Fruit fly (Drosophila melanogaster) whole organism, prepupa: Measurements from ENCODE around the gene Sumo.

Experiments used
- Blimp-1 ChIP-seq: fragments of 200-800 bp; sonication (Bioruptor generic); optimal IDR thresholded peaks from 3 replicates; lab custom pipeline; 2017; ENCODE audit warnings: missing biosample characterization, missing genetic modification characterization, mild to moderate bottlenecking, moderate library complexity, missing genetic modification reagents
- CG3919 ChIP-seq: fragments of 200-800 bp; sonication (Bioruptor generic); optimal IDR thresholded peaks from 3 replicates; lab custom pipeline; 2016; ENCODE audit warnings: missing biosample characterization, missing genetic modification characterization

DNA sequence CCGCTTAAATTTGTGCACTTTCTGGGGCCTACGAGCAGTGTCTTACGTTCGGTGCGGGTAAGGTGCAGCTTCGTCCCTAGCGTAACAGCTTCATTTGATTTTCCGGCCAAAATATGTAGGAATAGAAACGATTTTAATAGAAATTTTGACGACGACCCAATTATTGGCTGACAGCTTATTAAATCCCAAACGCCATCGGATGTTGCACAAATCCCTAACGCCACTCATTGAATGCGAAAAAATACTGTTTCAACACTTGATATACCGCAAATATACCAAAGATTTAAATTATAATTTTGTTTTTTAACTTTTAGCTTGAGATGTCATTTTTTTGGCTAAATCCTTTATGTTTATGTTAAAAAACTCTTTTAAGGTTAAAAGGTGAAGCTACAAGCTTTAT lies 22.4 kb downstream of the Sumo start, which contains the start of gene Fgop2:
- TF ChIP-seq CG3919 (GFP tag; lab: Kevin White, UChicago): no peak
- no peak for TF ChIP-seq Blimp-1 (GFP tag; lab: Kevin White, UChicago)
